Fruit fly (Drosophila melanogaster) whole organism, wandering third instar larva: ENCODE measurements around the gene CG17147.

ENCODE experiments used
- Abd-B ChIP-seq: fragments of >200 bp; optimal IDR thresholded peaks from 2 replicates; lab custom pipeline; 2017; ENCODE audit warnings: missing biosample characterization, missing genetic modification characterization
- Dfd ChIP-seq: fragments of >200 bp; optimal IDR thresholded peaks from 2 replicates; lab custom pipeline; 2017; ENCODE audit warnings: missing biosample characterization, missing genetic modification characterization

DNA sequence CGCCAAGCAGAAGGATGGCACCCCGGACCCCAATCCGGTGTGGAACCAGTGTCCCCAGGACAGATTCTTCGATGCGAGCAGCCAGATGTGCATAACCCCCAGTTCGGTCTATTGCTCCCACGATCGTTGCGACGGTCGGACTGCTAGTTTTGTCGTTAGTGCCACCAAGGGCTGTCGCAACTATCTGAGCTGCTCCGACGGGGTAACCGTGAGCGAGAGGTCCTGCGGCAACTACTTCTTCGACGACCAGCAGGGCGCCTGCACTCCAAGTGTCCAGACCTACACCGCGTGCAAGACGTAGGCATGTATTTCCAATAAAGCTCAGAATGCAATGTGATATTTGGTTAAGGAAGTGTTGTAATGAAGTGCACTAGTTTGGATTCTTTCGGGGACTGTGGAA lies 1.1 kb upstream of the CG17147 start:
- no peak for TF ChIP-seq Abd-B (GFP tag; lab: Kevin White, UChicago)
- TF ChIP-seq Dfd (GFP tag; lab: Kevin White, UChicago): no peak
